Worm (Caenorhabditis elegans): Measurements from ENCODE around the gene T16A1.4.

Gene T16A1.4

ce11 chrII:2083726-2084179, 2.4 kb downstream of the T16A1.4 start, which contains the start of the genes T16A1.5 and fbxc-49:
TSS of gene T16A1.5 (minus strand) at chrII:2083826.
TSS of gene fbxc-49 (plus strand) at chrII:2084129.
- TF ChIP-seq aha-1 (tag) (peak; percentile 74), ZK337.2 (GFP tag; IDR thresholded peaks at IDR 0.05) (peak; percentile 37; the same call in 1 of the 2 replicates), zip-2 (tag; optimal IDR thresholded peaks at IDR 0.05) (no peak), Y5F2A.4 (GFP tag; optimal IDR thresholded peaks at IDR 0.05) (no peak)

- TF ChIP-seq lsy-2 (tag; optimal IDR thresholded peaks at IDR 0.05) (no peak), set-16 (GFP tag; IDR thresholded peaks at IDR 0.05) (peak; percentile 56; the same call in 1 of the 2 replicates), nhr-42 (GFP tag; IDR thresholded peaks at IDR 0.05) (no peak)
Observed at ce11 chrII:2087206-2087605, 5.8 kb downstream of the T16A1.4 start.

DNA sequence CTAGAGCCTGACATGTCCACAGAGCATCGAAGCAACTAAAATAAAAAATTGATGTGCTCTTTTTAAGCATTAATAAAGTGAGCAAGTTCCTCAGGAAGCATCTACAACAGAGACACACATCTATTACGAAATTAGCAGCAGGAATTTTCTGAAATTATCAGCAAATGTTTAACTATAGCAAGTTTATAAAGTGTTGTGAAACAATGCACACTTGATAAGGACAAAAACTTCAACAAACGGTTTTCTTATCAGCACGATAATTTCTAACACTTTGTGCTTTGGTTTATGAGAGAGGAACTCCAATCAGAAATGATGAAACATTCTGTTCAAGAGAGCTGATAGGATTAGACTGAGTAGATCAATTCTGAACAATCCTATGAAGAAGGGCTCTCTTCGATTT, 9.2 kb downstream of the T16A1.4 start, which contains the start of gene trpl-5:
Gene trpl-5 (minus strand): TSS at position 32 of the 400 bp plus-strand sequence.
- TF ChIP-seq nhr-77 (tag; optimal IDR thresholded peaks at IDR 0.05) (peak; percentile 65), php-3 (GFP tag; IDR thresholded peaks at IDR 0.05) (peak; percentile 44; the same call in 1 of the 2 replicates), lin-1 (GFP tag; IDR thresholded peaks at IDR 0.05) (peak; percentile 72; the same call in 1 of the 2 replicates), ZK546.5 (tag; optimal IDR thresholded peaks at IDR 0.05) (no peak), pqm-1 (tag; optimal IDR thresholded peaks at IDR 0.05) (peak; percentile 99), unc-62 (GFP tag; optimal IDR thresholded peaks at IDR 0.05 in 1 of 2) (no peak), unc-62 (tag; optimal IDR thresholded peaks at IDR 0.05) (no peak), nhr-28 (tag; optimal IDR thresholded peaks at IDR 0.05) (peak; percentile 82), dmd-6 (GFP tag; IDR thresholded peaks at IDR 0.05) (peak; percentile 70), hlh-11 (tag; optimal IDR thresholded peaks at IDR 0.05) (peak; percentile 43)

DNA sequence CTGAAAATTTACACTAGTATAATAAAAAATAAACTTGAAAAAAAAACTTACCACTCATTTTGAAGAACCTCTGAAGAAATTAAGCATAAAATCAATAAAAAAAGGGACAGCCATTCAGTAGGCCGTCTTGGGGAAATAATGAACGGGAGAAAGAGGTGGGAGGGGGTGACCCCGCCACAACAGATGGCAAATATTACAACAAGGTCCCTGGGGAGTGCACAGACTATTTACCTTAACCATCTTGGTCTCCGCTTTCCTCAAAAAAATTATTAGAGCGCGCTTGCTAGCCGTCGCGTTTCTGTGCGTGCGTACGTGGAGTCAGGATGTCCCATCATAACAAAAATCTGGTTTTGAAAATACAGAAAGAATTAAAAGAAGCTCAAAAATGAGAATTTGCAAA, 10.6 kb downstream of the T16A1.4 start, which contains the start of gene T16A1.10:
Gene T16A1.10 (minus strand): TSS at position 123 of the 400 bp plus-strand sequence.
- TF ChIP-seq gei-8 (GFP tag; optimal IDR thresholded peaks at IDR 0.05): no peak
- TF ChIP-seq unc-62 (GFP tag; optimal IDR thresholded peaks at IDR 0.05 in 1 of 2): peak in 1 of 2 experiments; percentile 11
- TF ChIP-seq unc-62 (tag; optimal IDR thresholded peaks at IDR 0.05): no peak

DNA sequence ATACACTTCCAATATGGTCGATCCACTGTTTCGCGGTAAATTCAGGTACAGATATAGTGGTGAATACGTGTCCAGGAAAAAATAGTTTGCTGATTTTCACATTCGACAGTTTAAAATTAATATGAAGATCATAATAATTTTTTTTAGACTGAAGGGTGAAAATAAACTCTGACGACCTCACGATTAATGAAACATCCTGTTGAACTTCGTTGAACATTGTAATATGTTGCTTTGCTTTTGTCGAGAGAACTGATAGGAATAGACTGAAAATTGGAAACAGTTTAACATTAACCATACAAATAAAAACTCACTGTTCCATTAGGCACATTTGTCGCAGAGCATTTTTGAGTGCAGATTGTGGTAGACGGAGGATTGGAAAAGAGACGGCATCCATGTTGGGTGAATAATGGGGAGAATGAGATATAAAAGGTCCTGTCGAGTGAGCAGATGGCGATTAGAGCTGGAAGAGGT, 12.1 kb downstream of the T16A1.4 start, which contains the start of gene fbxb-37:
Gene fbxb-37 (minus strand): TSS at position 421 of the 471 bp plus-strand sequence.
- peak in 1 of 2 experiments; percentile 92 for TF ChIP-seq unc-62 (GFP tag; optimal IDR thresholded peaks at IDR 0.05 in 1 of 2)
- no peak for TF ChIP-seq unc-62 (tag; optimal IDR thresholded peaks at IDR 0.05)
- TF ChIP-seq ceh-32 (tag; optimal IDR thresholded peaks at IDR 0.05; ENCODE audit: poor library complexity): no peak

DNA sequence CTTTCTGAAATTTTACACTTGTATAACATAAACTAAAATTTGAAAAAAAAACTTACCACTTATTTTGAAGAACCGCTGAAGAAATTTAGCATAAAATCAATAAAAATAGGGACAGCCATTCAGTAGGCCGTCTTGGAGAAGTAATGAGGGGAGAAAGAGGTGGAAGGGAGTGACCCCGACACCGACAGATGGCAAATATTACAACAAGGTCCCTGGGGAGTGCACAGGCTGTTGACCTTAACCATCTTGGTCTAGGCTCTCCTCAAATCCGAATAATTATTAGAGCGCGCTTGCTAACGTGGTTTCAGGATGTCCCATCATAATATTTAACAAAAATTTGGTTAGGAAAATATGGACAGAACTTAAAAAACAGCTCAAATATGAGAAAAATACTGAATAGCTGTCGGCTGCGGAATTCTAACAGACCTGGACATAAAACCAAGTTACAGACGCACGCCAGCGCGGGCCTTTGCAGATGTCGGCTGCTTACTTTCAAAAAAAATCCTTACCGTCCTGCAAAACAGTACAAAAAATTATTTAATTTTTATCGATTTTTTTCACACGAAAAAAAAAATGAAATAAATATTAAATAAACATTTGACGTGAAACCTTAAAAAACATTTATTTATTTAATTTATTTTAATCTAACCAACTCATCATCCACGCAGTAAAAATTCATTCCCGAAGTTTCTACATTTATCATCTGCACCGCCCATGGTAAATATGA, 13.7 kb downstream of the T16A1.4 start, which contains the start of gene T16A1.2:
Gene T16A1.2 (plus strand): TSS at position 677 of the 727 bp plus-strand sequence.
- TF ChIP-seq aha-1 (tag) (no peak), ZK546.5 (tag; optimal IDR thresholded peaks at IDR 0.05) (no peak), cey-2 (tag; optimal IDR thresholded peaks at IDR 0.05; ENCODE audit: borderline replicate concordance, insufficient read depth) (no peak), ceh-62 (tag; optimal IDR thresholded peaks at IDR 0.05) (no peak), saeg-2 (GFP tag; IDR thresholded peaks at IDR 0.05) (no peak), zip-2 (tag; optimal IDR thresholded peaks at IDR 0.05) (no peak)

DNA sequence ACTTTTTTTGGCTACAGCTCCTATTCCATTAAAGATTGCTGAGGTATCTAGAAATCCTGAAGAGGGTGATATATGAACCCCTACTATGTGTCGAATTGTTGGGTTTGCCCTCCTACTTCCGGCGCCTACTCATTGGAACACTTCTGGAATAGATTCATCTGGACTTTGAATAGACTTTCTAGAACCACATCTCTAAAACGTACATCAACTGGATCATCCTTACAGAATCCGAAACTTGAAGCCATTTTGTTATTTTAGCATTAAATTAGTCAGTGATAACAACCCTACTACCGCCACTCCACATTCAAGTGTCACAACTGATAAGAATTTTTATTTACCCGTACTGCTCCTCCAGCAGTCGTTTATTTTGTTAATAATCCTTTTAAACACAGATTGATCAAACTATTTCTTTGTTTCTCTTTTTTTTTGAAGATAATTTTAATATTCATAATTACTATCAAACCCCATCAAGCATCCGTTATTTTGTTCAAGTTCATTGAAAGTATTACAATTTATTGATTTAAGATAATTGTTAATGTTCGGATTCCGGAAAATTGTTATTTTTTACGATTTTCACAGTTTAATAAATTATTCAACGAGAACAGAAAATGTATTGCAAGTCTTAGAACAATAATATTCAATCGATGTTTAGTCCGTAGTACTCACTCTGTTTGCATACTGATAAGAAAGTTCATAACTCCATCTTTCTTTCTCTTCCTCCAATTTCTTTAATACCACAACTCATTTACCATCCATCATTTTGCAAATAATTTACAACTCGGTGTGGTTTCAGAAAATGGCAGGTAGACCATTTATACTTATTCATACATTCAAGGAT, 18.0 kb downstream of the T16A1.4 start, which contains the start of gene math-42:
Gene math-42 (plus strand): TSS at position 788 of the 838 bp plus-strand sequence.
- TF ChIP-seq spr-1 (tag; optimal IDR thresholded peaks at IDR 0.05): no peak
- peak; percentile 31 for TF ChIP-seq nhr-28 (tag; optimal IDR thresholded peaks at IDR 0.05)
- no peak for TF ChIP-seq set-16 (GFP tag; IDR thresholded peaks at IDR 0.05)
- TF ChIP-seq pqm-1 (tag; optimal IDR thresholded peaks at IDR 0.05): peak; percentile 52
- TF ChIP-seq nhr-10 (tag; optimal IDR thresholded peaks at IDR 0.05): no peak
- TF ChIP-seq fkh-10 (GFP tag; optimal IDR thresholded peaks at IDR 0.05): no peak
- TF ChIP-seq unc-62 (GFP tag; optimal IDR thresholded peaks at IDR 0.05 in 1 of 2): peak in 1 of 2 experiments; percentile 62
- TF ChIP-seq unc-62 (tag; optimal IDR thresholded peaks at IDR 0.05): no peak
- TF ChIP-seq Y48G9A.11 (GFP tag; IDR thresholded peaks at IDR 0.05): no peak
- no peak for TF ChIP-seq lim-7 (GFP tag; IDR thresholded peaks at IDR 0.05)
- TF ChIP-seq hlh-11 (tag; optimal IDR thresholded peaks at IDR 0.05): no peak
- no peak for TF ChIP-seq nhr-48 (tag; optimal IDR thresholded peaks at IDR 0.05)
- no peak for TF ChIP-seq ztf-11 (tag; optimal IDR thresholded peaks at IDR 0.05)
- TF ChIP-seq aha-1 (tag): peak; percentile 57
- no peak for TF ChIP-seq T20F7.1 (GFP tag; optimal IDR thresholded peaks at IDR 0.05)
- no peak for TF ChIP-seq daf-12 (tag; optimal IDR thresholded peaks at IDR 0.05)
- no peak for TF ChIP-seq vab-7 (GFP tag; IDR thresholded peaks at IDR 0.05)
- TF ChIP-seq dmd-6 (GFP tag; IDR thresholded peaks at IDR 0.05): peak; percentile 9; the same call in 1 of the 2 replicates
- TF ChIP-seq daf-16 (GFP tag; optimal IDR thresholded peaks at IDR 0.05): no peak
- TF ChIP-seq daf-16 (tag; optimal IDR thresholded peaks at IDR 0.05): peak; percentile 63
